Fruit fly (Drosophila melanogaster): ENCODE data around the gene Ugt36A1.
A peak's percentile ranks its signal among the peaks of the same experiment; 100 is the strongest.

The Ugt36A1 gene

dm6 chr2L:3602589-3602988, 16.3 kb upstream of the Ugt36A1 start:
- TF ChIP-seq h (GFP tag; optimal IDR thresholded peaks at IDR 0.05) (no peak), OdsH (GFP tag; optimal IDR thresholded peaks at IDR 0.05) (no peak), dsf (GFP tag; optimal IDR thresholded peaks at IDR 0.05; ENCODE audit: borderline replicate concordance) (no peak), tai (GFP tag; optimal IDR thresholded peaks at IDR 0.05) (no peak), sage (GFP tag; optimal IDR thresholded peaks at IDR 0.05) (no peak), Jra (GFP tag; optimal IDR thresholded peaks at IDR 0.05) (no peak), CrebA (GFP tag; optimal IDR thresholded peaks at IDR 0.05; ENCODE audit: borderline replicate concordance) (no peak), pan (optimal IDR thresholded peaks at IDR 0.05) (no peak), Abd-B (GFP tag; optimal IDR thresholded peaks at IDR 0.05) (no peak), CG9705 (GFP tag; optimal IDR thresholded peaks at IDR 0.05) (no peak), N (GFP tag; optimal IDR thresholded peaks at IDR 0.05) (no peak), Vsx2 (GFP tag; optimal IDR thresholded peaks at IDR 0.05; ENCODE audit: partially characterized antibody) (no peak), psq (GFP tag; optimal IDR thresholded peaks at IDR 0.05) (no peak)

DNA sequence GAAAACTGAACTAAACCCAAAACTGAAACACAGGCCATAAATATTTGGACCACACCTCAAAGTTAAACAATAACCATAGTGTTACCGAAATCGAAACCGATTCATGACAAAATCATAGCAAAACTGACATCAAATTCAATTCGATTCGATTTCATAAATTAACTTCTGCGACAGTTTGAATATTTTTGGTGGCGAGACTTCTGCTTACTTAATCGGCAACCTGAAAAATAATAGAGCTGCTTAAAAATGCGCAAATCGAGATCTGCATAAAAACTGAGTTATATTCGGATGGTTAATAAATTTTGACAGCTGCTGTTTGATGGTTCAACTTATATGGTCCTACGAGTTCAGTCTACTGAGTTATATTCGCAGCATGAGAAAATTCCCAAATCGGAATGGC, 15.3 kb upstream of the Ugt36A1 start:
- no peak for TF ChIP-seq CG32264 (GFP tag; optimal IDR thresholded peaks at IDR 0.05)
- no peak for TF ChIP-seq Hnf4 (GFP tag; optimal IDR thresholded peaks at IDR 0.05)
- no peak for TF ChIP-seq br (GFP tag; optimal IDR thresholded peaks at IDR 0.05)
- TF ChIP-seq Mio (GFP tag; optimal IDR thresholded peaks at IDR 0.05): no peak

- peak; percentile 93 for TF ChIP-seq Dfd (GFP tag; optimal IDR thresholded peaks at IDR 0.05)
- no peak for TF ChIP-seq sv (GFP tag; optimal IDR thresholded peaks at IDR 0.05)
- TF ChIP-seq br (GFP tag; optimal IDR thresholded peaks at IDR 0.05): no peak
These were observed 13.2 kb upstream of the Ugt36A1 start for dm6 chr2L:3605673-3606072.

dm6 chr2L:3606462-3607270, 12.2 kb upstream of the Ugt36A1 start, which contains the start of gene odd:
Gene odd, minus strand, starts transcription at chr2L:3606756.
- TF ChIP-seq h (GFP tag; optimal IDR thresholded peaks at IDR 0.05) (no peak), brk (GFP tag; optimal IDR thresholded peaks at IDR 0.05) (no peak), Mio (GFP tag; optimal IDR thresholded peaks at IDR 0.05) (no peak), HLH106 (tag; optimal IDR thresholded peaks at IDR 0.05) (no peak), Dif (GFP tag; optimal IDR thresholded peaks at IDR 0.05; ENCODE audit: partially characterized antibody) (peak; percentile 57), Hr83 (GFP tag; optimal IDR thresholded peaks at IDR 0.05; ENCODE audit: poor library complexity, severe bottlenecking) (no peak), sv (GFP tag; optimal IDR thresholded peaks at IDR 0.05) (no peak), CG9705 (GFP tag; optimal IDR thresholded peaks at IDR 0.05) (no peak), CG32264 (GFP tag; optimal IDR thresholded peaks at IDR 0.05) (no peak), CrebA (GFP tag; optimal IDR thresholded peaks at IDR 0.05; ENCODE audit: borderline replicate concordance) (no peak), dl (GFP tag; optimal IDR thresholded peaks at IDR 0.05; ENCODE audit: insufficient read depth in 1 of 2, partially characterized antibody in 2 of 2) (peak in 1 of 2 experiments; percentile 42), lola (GFP tag; optimal IDR thresholded peaks at IDR 0.05) (no peak), Vsx2 (GFP tag; optimal IDR thresholded peaks at IDR 0.05; ENCODE audit: partially characterized antibody) (peak; percentile 29), rgr (GFP tag; optimal IDR thresholded peaks at IDR 0.05) (no peak)

- TF ChIP-seq Abd-B (GFP tag; optimal IDR thresholded peaks at IDR 0.05) (no peak), Dfd (GFP tag; optimal IDR thresholded peaks at IDR 0.05) (no peak), Jra (GFP tag; optimal IDR thresholded peaks at IDR 0.05) (no peak), psq (GFP tag; optimal IDR thresholded peaks at IDR 0.05) (no peak), Rel (GFP tag; optimal IDR thresholded peaks at IDR 0.05) (no peak), Rel (tag; optimal IDR thresholded peaks at IDR 0.05) (no peak), dl (GFP tag; optimal IDR thresholded peaks at IDR 0.05; ENCODE audit: insufficient read depth in 1 of 2, partially characterized antibody in 2 of 2) (no peak), Myc (optimal IDR thresholded peaks at IDR 0.05) (no peak), OdsH (GFP tag; optimal IDR thresholded peaks at IDR 0.05) (no peak), Hnf4 (GFP tag; optimal IDR thresholded peaks at IDR 0.05) (no peak), h (GFP tag; optimal IDR thresholded peaks at IDR 0.05) (no peak), ey (GFP tag; optimal IDR thresholded peaks at IDR 0.05) (no peak), br (GFP tag; optimal IDR thresholded peaks at IDR 0.05) (no peak), HLH106 (tag; optimal IDR thresholded peaks at IDR 0.05) (no peak)
These were observed 10.1 kb upstream of the Ugt36A1 start for dm6 chr2L:3608781-3609180.

Data from whole organism, wandering third instar larva.